Fruit fly (Drosophila melanogaster) whole organism, embryonic: ENCODE results near the gene peng.

Experiments used
- Ada2b ChIP-seq: fragments of 200-800 bp; sonication (Bioruptor generic); IDR thresholded peaks from 2 replicates; pipeline ENCODE4 v1.3.6; 2022; ENCODE audit warnings: missing biosample characterization, missing genetic modification characterization
- Antp ChIP-seq: fragments of 200-800 bp; sonication (Bioruptor generic); optimal IDR thresholded peaks from 3 replicates; lab custom pipeline; 2016; ENCODE audit warnings: missing biosample characterization, missing genetic modification characterization
- Atf6 ChIP-seq: fragments of 200-800 bp; sonication (Bioruptor generic); IDR thresholded peaks from 2 replicates; pipeline ENCODE4 v1.3.6; 2022; ENCODE audit warnings: missing biosample characterization, missing genetic modification characterization
- Bgb ChIP-seq: fragments of 200-800 bp; sonication (Bioruptor generic); IDR thresholded peaks from 2 replicates; pipeline ENCODE4 v1.3.6; 2022; ENCODE audit warnings: missing biosample characterization, missing genetic modification characterization; ENCODE audit not compliant: partially characterized antibody
- CG10274 ChIP-seq: fragments of 200-800 bp; sonication (Bioruptor generic); optimal IDR thresholded peaks from 3 replicates; lab custom pipeline; 2017; ENCODE audit warnings: missing biosample characterization, mild to moderate bottlenecking, missing genetic modification characterization
- CG10565 ChIP-seq: fragments of 200-800 bp; sonication (Bioruptor generic); optimal IDR thresholded peaks from 3 replicates; lab custom pipeline; 2016; ENCODE audit warnings: missing biosample characterization, mild to moderate bottlenecking, missing genetic modification characterization
- CG12769 ChIP-seq: fragments of 200-800 bp; sonication (Bioruptor generic); optimal IDR thresholded peaks from 2 replicates; lab custom pipeline; 2019; ENCODE audit warnings: missing biosample characterization, mild to moderate bottlenecking, missing genetic modification characterization, moderate library complexity
- CG13894 ChIP-seq: fragments of 200-800 bp; sonication (Bioruptor generic); optimal IDR thresholded peaks from 3 replicates; lab custom pipeline; 2018; ENCODE audit warnings: missing biosample characterization, mild to moderate bottlenecking, missing genetic modification characterization, moderate library complexity
- CG14014 ChIP-seq: fragments of 200-800 bp; sonication (Bioruptor generic); IDR thresholded peaks from 2 replicates; pipeline ENCODE4 v1.3.6; 2022; ENCODE audit warnings: missing biosample characterization, missing genetic modification characterization
- CG1603 ChIP-seq: fragments of 200-800 bp; sonication (Bioruptor generic); optimal IDR thresholded peaks from 2 replicates; lab custom pipeline; 2019; ENCODE audit warnings: missing biosample characterization, mild to moderate bottlenecking, missing genetic modification characterization, moderate library complexity
- CG17385 ChIP-seq: fragments of 200-800 bp; sonication (Bioruptor generic); optimal IDR thresholded peaks from 3 replicates; lab custom pipeline; 2018; ENCODE audit warnings: missing biosample characterization, mild to moderate bottlenecking, missing genetic modification characterization
- CG17612 ChIP-seq: fragments of 200-800 bp; sonication (Bioruptor generic); IDR thresholded peaks from 2 replicates; pipeline ENCODE4 v1.3.6; 2022; ENCODE audit warnings: missing biosample characterization, missing genetic modification characterization
- CG18011 ChIP-seq: fragments of 200-800 bp; sonication (Bioruptor generic); optimal IDR thresholded peaks from 2 replicates; lab custom pipeline; 2017; ENCODE audit warnings: missing biosample characterization, missing genetic modification characterization, mild to moderate bottlenecking, moderate library complexity, missing genotype
- CG18476 ChIP-seq: fragments of 200-800 bp; sonication (Bioruptor generic); optimal IDR thresholded peaks from 2 replicates; lab custom pipeline; 2016; ENCODE audit warnings: missing biosample characterization, mild to moderate bottlenecking, missing genetic modification characterization
- CG18619 ChIP-seq: fragments of 200-800 bp; sonication (Bioruptor generic); optimal IDR thresholded peaks from 3 replicates; lab custom pipeline; 2017; ENCODE audit warnings: missing biosample characterization, mild to moderate bottlenecking, missing genetic modification characterization
- CG34376 ChIP-seq: fragments of 200-800 bp; sonication (Bioruptor generic); optimal IDR thresholded peaks from 2 replicates; lab custom pipeline; 2018; ENCODE audit warnings: missing biosample characterization, mild to moderate bottlenecking, missing genetic modification characterization
- CG3838 ChIP-seq: fragments of 200-800 bp; sonication (Bioruptor generic); optimal IDR thresholded peaks from 3 replicates; lab custom pipeline; 2016; ENCODE audit warnings: missing biosample characterization, missing genetic modification characterization
- CG9609 ChIP-seq: fragments of 200-800 bp; sonication (Bioruptor generic); optimal IDR thresholded peaks from 3 replicates; lab custom pipeline; 2016; ENCODE audit warnings: missing biosample characterization, missing genetic modification characterization
- CTCF ChIP-seq: fragments of 200-800 bp; sonication (Bioruptor generic); optimal IDR thresholded peaks from 2 replicates; lab custom pipeline; 2017; ENCODE audit warnings: missing biosample characterization, mild to moderate bottlenecking, missing genetic modification characterization, moderate library complexity
- Dbx ChIP-seq: fragments of 200-800 bp; sonication (Bioruptor generic); IDR thresholded peaks from 3 replicates; pipeline ENCODE4 v1.3.6; 2022; ENCODE audit warnings: missing biosample characterization, missing genetic modification characterization
- E2f2 ChIP-seq: fragments of 200-800 bp; sonication (Bioruptor generic); IDR thresholded peaks from 2 replicates; pipeline ENCODE4 v1.3.6; 2022; ENCODE audit warnings: missing biosample characterization, missing genetic modification characterization
- HHEX ChIP-seq: fragments of 200-800 bp; sonication (Bioruptor generic); optimal IDR thresholded peaks from 3 replicates; lab custom pipeline; 2017; ENCODE audit warnings: missing biosample characterization, mild to moderate bottlenecking, missing genetic modification characterization, missing genetic modification reagents
- Hey ChIP-seq: fragments of 200-800 bp; sonication (Bioruptor generic); optimal IDR thresholded peaks from 3 replicates; lab custom pipeline; 2018; ENCODE audit warnings: missing biosample characterization, mild to moderate bottlenecking, missing genetic modification characterization
- Jarid2 ChIP-seq: fragments of 200-800 bp; sonication (Bioruptor generic); optimal IDR thresholded peaks from 3 replicates; lab custom pipeline; 2017; ENCODE audit warnings: mild to moderate bottlenecking, missing biosample characterization, missing genetic modification reagents, missing genetic modification characterization
- Lim3 ChIP-seq: fragments of 200-800 bp; sonication (Bioruptor generic); IDR thresholded peaks from 2 replicates; pipeline ENCODE4 v1.3.6; 2022; ENCODE audit warnings: missing biosample characterization, missing genetic modification characterization
- Med ChIP-seq: fragments of 200-800 bp; sonication (Bioruptor generic); peaks from one replicate; lab custom pipeline; 2016; ENCODE audit warnings: missing biosample characterization, missing genetic modification characterization, mild to moderate bottlenecking, inconsistent platforms, moderate library complexity
- Meics ChIP-seq: fragments of 200-800 bp; sonication (Bioruptor generic); optimal IDR thresholded peaks from 2 replicates; lab custom pipeline; 2017; ENCODE audit warnings: missing biosample characterization, mild to moderate bottlenecking, missing genetic modification characterization
- NC2β ChIP-seq: fragments of 200-800 bp; sonication (Bioruptor generic); optimal IDR thresholded peaks from 2 replicates; lab custom pipeline; 2016; ENCODE audit warnings: missing biosample characterization, missing genetic modification characterization
- Pdp1 ChIP-seq, 2 experiments: fragments of 200-800 bp; sonication (Bioruptor generic); optimal IDR thresholded peaks; 3 replicates each; lab custom pipeline; 2016; ENCODE audit warnings: missing biosample characterization in 2 of 2, missing genetic modification characterization in 2 of 2, mild to moderate bottlenecking in 1 of 2, moderate library complexity in 1 of 2
- Rx ChIP-seq: fragments of 200-800 bp; sonication (Bioruptor generic); IDR thresholded peaks from 2 replicates; pipeline ENCODE4 v1.3.6; 2022; ENCODE audit warnings: missing biosample characterization, missing genetic modification characterization
- Tbp ChIP-seq: fragments of >200 bp; optimal IDR thresholded peaks from 2 replicates; lab custom pipeline; 2018; ENCODE audit warnings: missing biosample characterization, missing genetic modification characterization
- az2 ChIP-seq: fragments of 200-800 bp; sonication (Bioruptor generic); optimal IDR thresholded peaks from 3 replicates; lab custom pipeline; 2016; ENCODE audit warnings: missing biosample characterization, missing genetic modification characterization
- br ChIP-seq: fragments of >200 bp; optimal IDR thresholded peaks from 2 replicates; lab custom pipeline; 2017
- bsh ChIP-seq, 2 experiments: fragments of 200-800 bp; sonication (Bioruptor generic); optimal IDR thresholded peaks; 2 replicates each; lab custom pipeline; 2017 to 2018; ENCODE audit warnings: mild to moderate bottlenecking in 2 of 2, missing biosample characterization in 2 of 2, missing genetic modification characterization in 2 of 2, moderate library complexity in 1 of 2
- btn ChIP-seq: fragments of 200-800 bp; sonication (Bioruptor generic); optimal IDR thresholded peaks from 2 replicates; lab custom pipeline; 2016; ENCODE audit warnings: missing biosample characterization, missing genetic modification characterization
- cwo ChIP-seq: fragments of 200-800 bp; sonication (Bioruptor generic); optimal IDR thresholded peaks from 3 replicates; lab custom pipeline; 2017; ENCODE audit warnings: missing biosample characterization, missing genetic modification characterization, mild to moderate bottlenecking, moderate library complexity, missing genetic modification reagents
- exex ChIP-seq: fragments of 200-800 bp; sonication (Bioruptor generic); optimal IDR thresholded peaks from 4 replicates; lab custom pipeline; 2018; ENCODE audit warnings: missing biosample characterization, mild to moderate bottlenecking, missing genetic modification characterization, moderate library complexity
- ham ChIP-seq: fragments of 200-800 bp; sonication (Bioruptor generic); IDR thresholded peaks from 2 replicates; pipeline ENCODE4 v1.3.6; 2022; ENCODE audit warnings: missing biosample characterization, missing genetic modification characterization
- hbn ChIP-seq: fragments of 200-800 bp; sonication (Bioruptor generic); IDR thresholded peaks from 2 replicates; pipeline ENCODE4 v1.3.6; 2022; ENCODE audit warnings: missing biosample characterization, missing genetic modification characterization; ENCODE audit not compliant: partially characterized antibody
- insv ChIP-seq, 2 experiments: fragments of 200-800 bp; sonication (Bioruptor generic); optimal IDR thresholded peaks; 3 replicates each; lab custom pipeline; 2016 to 2018; ENCODE audit warnings: missing biosample characterization in 2 of 2, missing genetic modification characterization in 2 of 2
- lab ChIP-seq: fragments of 200-800 bp; sonication (Bioruptor generic); optimal IDR thresholded peaks from 3 replicates; lab custom pipeline; 2017; ENCODE audit warnings: missing biosample characterization, missing genetic modification characterization, mild to moderate bottlenecking, moderate library complexity, missing genetic modification reagents
- lbe ChIP-seq: fragments of 200-800 bp; sonication (Bioruptor generic); optimal IDR thresholded peaks from 2 replicates; lab custom pipeline; 2016; ENCODE audit warnings: missing biosample characterization, mild to moderate bottlenecking, missing genetic modification characterization
- lilli ChIP-seq: fragments of 200-800 bp; sonication (Bioruptor generic); optimal IDR thresholded peaks from 3 replicates; lab custom pipeline; 2016; ENCODE audit warnings: missing biosample characterization, missing genetic modification characterization
- mirr ChIP-seq: fragments of 200-800 bp; sonication (Bioruptor generic); optimal IDR thresholded peaks from 3 replicates; lab custom pipeline; 2018; ENCODE audit warnings: missing biosample characterization, mild to moderate bottlenecking, missing genetic modification characterization
- onecut ChIP-seq: fragments of 200-800 bp; sonication (Bioruptor generic); IDR thresholded peaks from 2 replicates; pipeline ENCODE4 v1.3.6; 2022; ENCODE audit warnings: missing biosample characterization, missing genetic modification characterization
- prd ChIP-seq, 3 experiments: fragments of >200 bp in 2 of 3; fragments of 200-800 bp in 1 of 3; sonication (Bioruptor generic) in 1 of 3; optimal IDR thresholded peaks in 2 of 3; IDR thresholded peaks in 1 of 3; 2 replicates in 2 of 3; 3 replicates in 1 of 3; pipeline versions ENCODE4 v1.3.6 to Lab custom; 2017 to 2022; ENCODE audit warnings: missing biosample characterization in 1 of 3, missing genetic modification characterization in 1 of 3
- repo ChIP-seq: fragments of 200-800 bp; sonication (Bioruptor generic); optimal IDR thresholded peaks from 2 replicates; lab custom pipeline; 2016; ENCODE audit warnings: missing biosample characterization, missing genetic modification characterization
- sens ChIP-seq: fragments of 200-800 bp; sonication (Bioruptor generic); peaks from one replicate; lab custom pipeline; 2016; ENCODE audit warnings: missing biosample characterization, missing genetic modification characterization
- z ChIP-seq: fragments of 200-800 bp; sonication (Bioruptor generic); IDR thresholded peaks from 3 replicates; pipeline ENCODE4 v1.3.6; 2022; ENCODE audit warnings: missing biosample characterization, missing genetic modification characterization

Gene peng

DNA sequence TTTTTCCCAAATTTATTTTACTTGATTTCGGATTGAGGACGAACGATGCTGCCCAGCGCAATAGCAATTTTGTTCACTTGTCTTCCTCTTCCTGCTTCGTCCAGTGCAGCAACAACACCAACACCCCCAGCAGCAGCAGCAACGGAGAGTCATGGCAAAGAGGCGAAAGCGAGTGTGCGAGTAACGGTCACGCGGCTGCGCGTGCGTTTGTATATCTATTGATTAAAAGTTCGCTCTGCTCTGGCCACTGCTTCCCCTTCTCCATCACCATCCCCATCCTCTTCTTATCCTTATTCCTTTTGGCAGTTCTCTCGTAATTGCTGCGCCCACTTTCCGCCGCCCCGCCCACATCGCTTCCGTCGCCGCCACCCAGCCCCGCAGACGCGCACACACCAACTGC is 11.5 kb downstream of the peng start (continued):
- no peak for TF ChIP-seq prd (optimal IDR thresholded peaks at IDR 0.05; lab: Kevin White, UChicago)
- no peak for TF ChIP-seq prd (GFP tag; IDR thresholded peaks at IDR 0.05; lab: Robert Waterston, UW)
- no peak for TF ChIP-seq Antp
- TF ChIP-seq CG10565 = no peak
- TF ChIP-seq CG3838 = no peak
- no peak for TF ChIP-seq CTCF (GFP tag; lab: Kevin White, UChicago)
- no peak for TF ChIP-seq CG14014 (GFP tag; lab: Robert Waterston, UW)
- TF ChIP-seq CG17612 (GFP tag; lab: Robert Waterston, UW) = no peak
- TF ChIP-seq btn (GFP tag; lab: Kevin White, UChicago) = no peak
- TF ChIP-seq lilli (GFP tag; lab: Kevin White, UChicago) = no peak
- no peak for TF ChIP-seq insv (GFP tag; optimal IDR thresholded peaks at IDR 0.05; lab: Kevin White, UChicago)
- TF ChIP-seq Med = peak; percentile 33
- no peak for TF ChIP-seq E2f2 (GFP tag; lab: Robert Waterston, UW)
- no peak for TF ChIP-seq Bgb (GFP tag; lab: Robert Waterston, UW)
- TF ChIP-seq bsh (GFP tag; optimal IDR thresholded peaks at IDR 0.05; lab: Kevin White, UChicago) = peak in 1 of 2 experiments; percentile 5
- no peak for TF ChIP-seq lbe (GFP tag; lab: Kevin White, UChicago)
- TF ChIP-seq CG13894 (tag; lab: Kevin White, UChicago) = no peak
- no peak for TF ChIP-seq HHEX (GFP tag; lab: Kevin White, UChicago)
- TF ChIP-seq NC2β (GFP tag; lab: Kevin White, UChicago) = no peak
- TF ChIP-seq repo (GFP tag; lab: Kevin White, UChicago) = no peak
- TF ChIP-seq CG9609 (GFP tag; lab: Kevin White, UChicago) = no peak
- no peak for TF ChIP-seq CG10274 (GFP tag; lab: Kevin White, UChicago)
- no peak for TF ChIP-seq CG18011
- no peak for TF ChIP-seq CG12769 (tag; lab: Kevin White, UChicago)
- TF ChIP-seq z (GFP tag; lab: Robert Waterston, UW) = no peak
- TF ChIP-seq onecut (GFP tag; lab: Robert Waterston, UW) = peak; percentile 92
- no peak for TF ChIP-seq hbn
- TF ChIP-seq Ada2b = no peak
- no peak for TF ChIP-seq br (lab: Kevin White, UChicago)
- no peak for TF ChIP-seq Jarid2
- TF ChIP-seq CG18476 (GFP tag; lab: Kevin White, UChicago) = no peak
- no peak for TF ChIP-seq Hey
- peak; percentile 70 for TF ChIP-seq CG17385 (GFP tag; lab: Kevin White, UChicago)
- TF ChIP-seq sens = no peak
- no peak for TF ChIP-seq Meics (GFP tag; lab: Kevin White, UChicago)
- no peak for TF ChIP-seq CG1603 (tag; lab: Kevin White, UChicago)
- no peak for TF ChIP-seq ham
- TF ChIP-seq CG18619 (GFP tag; lab: Kevin White, UChicago) = no peak
- no peak for TF ChIP-seq Lim3 (GFP tag; lab: Robert Waterston, UW)

DNA sequence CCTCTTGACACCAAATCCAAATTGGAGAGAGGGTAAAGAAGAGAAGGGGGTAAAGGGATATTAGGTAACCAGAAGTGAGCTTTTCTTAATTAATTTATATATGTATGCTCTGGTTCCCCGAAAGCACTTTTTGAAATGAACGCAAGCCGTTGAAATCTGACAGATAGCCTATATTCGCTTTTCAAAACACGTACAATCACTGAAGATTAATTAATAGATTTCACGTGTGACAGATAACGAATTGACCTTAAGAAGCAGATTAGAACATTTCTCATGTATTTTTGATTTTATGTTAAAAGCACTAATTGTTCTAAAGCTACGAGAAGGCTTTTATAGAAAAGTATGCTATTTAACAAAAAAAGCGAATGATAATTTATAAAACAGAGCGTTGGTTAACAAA is 12.6 kb downstream of the peng start:
- TF ChIP-seq CG34376 (GFP tag; lab: Kevin White, UChicago) (peak; percentile 56), lab (GFP tag; lab: Kevin White, UChicago) (no peak), Rx (GFP tag; lab: Robert Waterston, UW) (no peak), mirr (peak; percentile 65), az2 (no peak), cwo (GFP tag; lab: Kevin White, UChicago) (peak; percentile 69), Pdp1 (GFP tag; optimal IDR thresholded peaks at IDR 0.05; lab: Kevin White, UChicago) (peak in 1 of 2 experiments; percentile 69), Atf6 (GFP tag; lab: Robert Waterston, UW) (no peak), exex (tag; lab: Kevin White, UChicago) (peak; percentile 85), Tbp (no peak), Dbx (no peak)
